Worm (Caenorhabditis elegans) whole organism, L3 larva: ENCODE results near the gene egl-20.

ENCODE experiments used
- R02D3.7 ChIP-seq: fragments of 150-350 bp; optimal IDR thresholded peaks from 2 replicates; lab custom pipeline; 2014; ENCODE audit warnings: missing biosample characterization, missing genetic modification characterization
- aly-2 ChIP-seq: fragments of 150-350 bp; optimal IDR thresholded peaks from 2 replicates; lab custom pipeline; 2014; ENCODE audit warnings: missing biosample characterization, missing genetic modification characterization
- ama-1 ChIP-seq: fragments of 150-350 bp; optimal IDR thresholded peaks from 2 replicates; lab custom pipeline; 2018
- ceh-16 ChIP-seq: sonication (generic microtip); optimal IDR thresholded peaks from 2 replicates; lab custom pipeline; 2017; ENCODE audit warnings: missing biosample characterization, missing genetic modification characterization
- ceh-28 ChIP-seq: fragments of 150-350 bp; optimal IDR thresholded peaks from 2 replicates; lab custom pipeline; 2014; ENCODE audit warnings: missing biosample characterization, missing genetic modification reagents, missing genetic modification characterization
- ceh-82 ChIP-seq: fragments of 150-350 bp; optimal IDR thresholded peaks from 2 replicates; lab custom pipeline; 2014; ENCODE audit warnings: missing biosample characterization, missing genetic modification characterization
- ceh-9 ChIP-seq: sonication (generic microtip); optimal IDR thresholded peaks from 2 replicates; lab custom pipeline; 2018; ENCODE audit warnings: missing biosample characterization, missing genetic modification characterization
- egl-5 ChIP-seq: fragments of 150-350 bp; optimal IDR thresholded peaks from 2 replicates; lab custom pipeline; 2017; ENCODE audit warnings: missing biosample characterization, missing genetic modification reagents, missing genetic modification characterization, inconsistent platforms
- elt-1 ChIP-seq: fragments of 150-350 bp; optimal IDR thresholded peaks from 2 replicates; lab custom pipeline; 2014; ENCODE audit warnings: missing biosample characterization, missing genetic modification characterization
- elt-2 ChIP-seq: sonication (generic microtip); optimal IDR thresholded peaks from 2 replicates; lab custom pipeline; 2016; ENCODE audit warnings: missing genetic modification reagents, mild to moderate bottlenecking, missing genetic modification characterization, missing compliant biosample characterization
- elt-3 ChIP-seq, 3 experiments: fragments of 150-350 bp in 1 of 3; sonication (generic microtip) in 2 of 3; optimal IDR thresholded peaks; 2 replicates in 2 of 3; 4 replicates in 1 of 3; lab custom pipeline; 2014 to 2017; ENCODE audit warnings: missing biosample characterization in 3 of 3, missing genetic modification characterization in 3 of 3
- eor-1 ChIP-seq, 2 experiments: fragments of 150-350 bp; optimal IDR thresholded peaks; 2 replicates each; lab custom pipeline; 2014 to 2018; ENCODE audit warnings: missing biosample characterization in 2 of 2, missing genetic modification characterization in 2 of 2
- fkh-10 ChIP-seq: sonication (generic microtip); optimal IDR thresholded peaks from 2 replicates; lab custom pipeline; 2017; ENCODE audit warnings: missing biosample characterization, missing genetic modification reagents, missing genetic modification characterization
- fkh-2 ChIP-seq: fragments of 150-350 bp; optimal IDR thresholded peaks from 2 replicates; lab custom pipeline; 2014; ENCODE audit warnings: missing biosample characterization, missing genetic modification reagents, missing genetic modification characterization
- hmg-11 ChIP-seq: sonication (generic microtip); optimal IDR thresholded peaks from 2 replicates; lab custom pipeline; 2016; ENCODE audit warnings: missing genetic modification characterization, missing compliant biosample characterization
- lin-39 ChIP-seq: fragments of 150-350 bp; optimal IDR thresholded peaks from 2 replicates; lab custom pipeline; 2018; ENCODE audit warnings: missing biosample characterization, missing genetic modification reagents, missing genetic modification characterization
- mml-1 ChIP-seq: fragments of 150-350 bp; sonication (generic microtip); optimal IDR thresholded peaks from 3 replicates; lab custom pipeline; 2014; ENCODE audit warnings: missing biosample characterization, missing genetic modification characterization
- nfya-1 ChIP-seq: sonication (generic microtip); optimal IDR thresholded peaks from 2 replicates; lab custom pipeline; 2017; ENCODE audit warnings: missing genetic modification characterization, mild to moderate bottlenecking, missing compliant biosample characterization, antibody characterized with exemption, moderate library complexity; ENCODE audit not compliant: insufficient read depth
- nhr-23 ChIP-seq: fragments of 150-350 bp; optimal IDR thresholded peaks from 2 replicates; lab custom pipeline; 2014; ENCODE audit warnings: missing biosample characterization, missing genetic modification reagents, missing genetic modification characterization
- nhr-237 ChIP-seq: fragments of 150-350 bp; optimal IDR thresholded peaks from 2 replicates; lab custom pipeline; 2014; ENCODE audit warnings: missing biosample characterization, missing genetic modification characterization
- nhr-25 ChIP-seq: sonication (generic microtip); optimal IDR thresholded peaks from 2 replicates; lab custom pipeline; 2017; ENCODE audit warnings: missing biosample characterization, missing genetic modification characterization
- nhr-28 ChIP-seq: fragments of 150-350 bp; optimal IDR thresholded peaks from 2 replicates; lab custom pipeline; 2014; ENCODE audit warnings: missing biosample characterization, missing genetic modification characterization
- nhr-43 ChIP-seq: sonication (generic microtip); optimal IDR thresholded peaks from 2 replicates; lab custom pipeline; 2016; ENCODE audit warnings: mild to moderate bottlenecking, missing genetic modification characterization, missing compliant biosample characterization; ENCODE audit not compliant: poor library complexity, severe bottlenecking
- nhr-67 ChIP-seq: fragments of 150-350 bp; optimal IDR thresholded peaks from 2 replicates; lab custom pipeline; 2014; ENCODE audit warnings: missing biosample characterization, missing genetic modification characterization
- nhr-76 ChIP-seq: fragments of 150-350 bp; sonication (generic microtip); optimal IDR thresholded peaks from 5 replicates; lab custom pipeline; 2014; ENCODE audit warnings: missing biosample characterization, missing genetic modification characterization
- nhr-77 ChIP-seq: fragments of 150-350 bp; optimal IDR thresholded peaks from 2 replicates; lab custom pipeline; 2014; ENCODE audit warnings: missing biosample characterization, missing genetic modification characterization
- pha-4 ChIP-seq: fragments of 150-350 bp; optimal IDR thresholded peaks from 2 replicates; lab custom pipeline; 2014; ENCODE audit warnings: missing biosample characterization, missing genetic modification reagents, missing genetic modification characterization
- sea-2 ChIP-seq: fragments of 150-350 bp; sonication (generic microtip); optimal IDR thresholded peaks from 4 replicates; lab custom pipeline; 2014; ENCODE audit warnings: missing biosample characterization, missing genetic modification reagents, missing genetic modification characterization
- skn-1 ChIP-seq: fragments of 150-350 bp; optimal IDR thresholded peaks from 2 replicates; lab custom pipeline; 2014; ENCODE audit warnings: missing biosample characterization, missing genetic modification characterization
- snpc-4 ChIP-seq: fragments of 150-350 bp; optimal IDR thresholded peaks from 2 replicates; lab custom pipeline; 2014; ENCODE audit warnings: missing biosample characterization, missing genetic modification characterization
- tbx-2 ChIP-seq: sonication (generic microtip); optimal IDR thresholded peaks from 2 replicates; lab custom pipeline; 2016; ENCODE audit warnings: mild to moderate bottlenecking, missing genetic modification characterization, missing compliant biosample characterization
- unc-62 ChIP-seq: fragments of 150-350 bp; sonication (generic microtip); optimal IDR thresholded peaks from 4 replicates; lab custom pipeline; 2014; ENCODE audit warnings: missing biosample characterization, missing genetic modification reagents, missing genetic modification characterization
- zag-1 ChIP-seq: fragments of 150-350 bp; optimal IDR thresholded peaks from 2 replicates; lab custom pipeline; 2014; ENCODE audit warnings: missing biosample characterization, missing genetic modification characterization
- ztf-11 ChIP-seq: fragments of 150-350 bp; optimal IDR thresholded peaks from 2 replicates; lab custom pipeline; 2014; ENCODE audit warnings: missing biosample characterization, missing genetic modification characterization
- ztf-4 ChIP-seq: fragments of 150-350 bp; optimal IDR thresholded peaks from 2 replicates; lab custom pipeline; 2014; ENCODE audit warnings: missing biosample characterization, missing genetic modification characterization

egl-20 gene

ce11 chrIV:9850931-9851330 is 35.6 kb upstream of the egl-20 start, which contains the start of gene ssp-10:
ssp-10 (minus strand) TSS chrIV:9851031.
- TF ChIP-seq lin-39, result no peak

ce11 chrIV:9849624-9850023 is 34.3 kb upstream of the egl-20 start, which contains the start of gene K07F5.8:
K07F5.8 (minus strand) TSS chrIV:9849724.
- TF ChIP-seq nhr-67 (tag; lab: Kevin White, UChicago), result no peak
- no peak for TF ChIP-seq ztf-11 (tag; lab: Kevin White, UChicago)
- TF ChIP-seq hmg-11 (tag; lab: Kevin White, UChicago), result no peak
- no peak for TF ChIP-seq nhr-76 (tag; lab: Kevin White, UChicago)
- TF ChIP-seq zag-1 (tag; lab: Kevin White, UChicago), result no peak
- TF ChIP-seq elt-3 (tag; optimal IDR thresholded peaks at IDR 0.05; lab: Kevin White, UChicago), result no peak
- no peak for TF ChIP-seq nhr-23 (tag; lab: Kevin White, UChicago)
- no peak for TF ChIP-seq skn-1
- no peak for TF ChIP-seq R02D3.7 (tag; lab: Kevin White, UChicago)
- no peak for TF ChIP-seq nhr-237 (tag; lab: Kevin White, UChicago)
- no peak for TF ChIP-seq nhr-77
- TF ChIP-seq ztf-4 (tag; lab: Kevin White, UChicago), result no peak
- TF ChIP-seq pha-4, result no peak
- TF ChIP-seq ceh-28, result no peak
- TF ChIP-seq mml-1 (tag; lab: Kevin White, UChicago), result no peak
- no peak for TF ChIP-seq nhr-43 (tag; lab: Kevin White, UChicago)
- TF ChIP-seq snpc-4 (tag; lab: Kevin White, UChicago), result no peak
- no peak for TF ChIP-seq tbx-2 (tag; lab: Kevin White, UChicago)

ce11 chrIV:9848075-9848474 is 32.7 kb upstream of the egl-20 start, which contains the start of gene K07F5.7:
K07F5.7 (minus strand) TSS chrIV:9848175.
- TF ChIP-seq mml-1 (tag; lab: Kevin White, UChicago) (no peak), nhr-237 (tag; lab: Kevin White, UChicago) (no peak), aly-2 (no peak), elt-1 (tag; lab: Kevin White, UChicago) (no peak), ztf-11 (tag; lab: Kevin White, UChicago) (no peak), ceh-82 (tag; lab: Kevin White, UChicago) (no peak), ceh-16 (no peak), nhr-28 (tag; lab: Kevin White, UChicago) (no peak), lin-39 (no peak), nhr-67 (tag; lab: Kevin White, UChicago) (no peak), skn-1 (no peak), fkh-2 (no peak), ceh-28 (no peak), eor-1 (tag; optimal IDR thresholded peaks at IDR 0.05; lab: Kevin White, UChicago) (no peak), nhr-23 (tag; lab: Kevin White, UChicago) (no peak), nhr-25 (tag; lab: Kevin White, UChicago) (no peak), zag-1 (tag; lab: Kevin White, UChicago) (no peak), elt-2 (no peak), elt-3 (tag; optimal IDR thresholded peaks at IDR 0.05; lab: Kevin White, UChicago) (no peak), sea-2 (no peak)

- TF ChIP-seq nhr-25 (tag; lab: Kevin White, UChicago), result no peak
- no peak for TF ChIP-seq fkh-2
- no peak for TF ChIP-seq ceh-82 (tag; lab: Kevin White, UChicago)
- no peak for TF ChIP-seq ama-1 (lab: Kevin White, UChicago)
- TF ChIP-seq egl-5 (tag; lab: Kevin White, UChicago), result no peak
- TF ChIP-seq nhr-76 (tag; lab: Kevin White, UChicago), result no peak
- TF ChIP-seq nhr-43 (tag; lab: Kevin White, UChicago), result no peak
- no peak for TF ChIP-seq unc-62
- no peak for TF ChIP-seq nfya-1 (tag; lab: Kevin White, UChicago)
- TF ChIP-seq ceh-28, result no peak
- TF ChIP-seq fkh-10 (GFP tag; lab: Kevin White, UChicago), result no peak
- TF ChIP-seq ceh-9 (tag; lab: Kevin White, UChicago), result no peak
- TF ChIP-seq hmg-11 (tag; lab: Kevin White, UChicago), result no peak
- TF ChIP-seq, all 47 proteins: peak for 0
Measured at ce11 chrIV:9846574-9846973, 31.2 kb upstream of the egl-20 start, which contains the start of gene K07F5.6. K07F5.6 (minus strand) TSS chrIV:9846674.
